Fruit fly (Drosophila melanogaster): Measurements from ENCODE around the gene vn.

The vn gene

DNA sequence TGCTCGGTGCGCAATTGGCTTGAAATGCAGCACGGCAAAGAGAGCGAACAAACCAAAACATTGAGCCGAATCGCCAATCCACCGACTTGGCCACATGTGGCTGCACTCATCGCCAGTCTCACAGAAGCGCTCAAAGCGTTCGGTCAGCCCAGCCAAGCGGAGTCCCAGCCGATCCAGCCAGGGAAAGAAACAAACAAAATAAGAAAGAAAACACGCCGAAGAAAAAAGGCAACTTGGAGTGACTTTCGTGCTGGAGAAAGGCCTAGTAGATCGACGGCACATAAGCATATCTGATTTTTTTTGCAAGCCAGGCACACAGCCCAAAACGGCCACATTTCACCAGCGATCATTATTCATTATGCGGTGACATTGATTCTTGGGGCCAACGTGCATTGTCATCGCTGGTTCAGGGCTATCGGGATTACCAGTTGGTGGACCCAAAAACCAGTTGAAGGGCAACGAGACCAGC, 43.4 kb downstream of the vn start:
- TF ChIP-seq usp (GFP tag; optimal IDR thresholded peaks at IDR 0.05) (no peak), Dll (optimal IDR thresholded peaks at IDR 0.05) (no peak), CG8478 (optimal IDR thresholded peaks at IDR 0.05) (no peak), EcR (GFP tag; optimal IDR thresholded peaks at IDR 0.05) (no peak), pan (optimal IDR thresholded peaks at IDR 0.05) (no peak), psq (optimal IDR thresholded peaks at IDR 0.05) (no peak)

DNA sequence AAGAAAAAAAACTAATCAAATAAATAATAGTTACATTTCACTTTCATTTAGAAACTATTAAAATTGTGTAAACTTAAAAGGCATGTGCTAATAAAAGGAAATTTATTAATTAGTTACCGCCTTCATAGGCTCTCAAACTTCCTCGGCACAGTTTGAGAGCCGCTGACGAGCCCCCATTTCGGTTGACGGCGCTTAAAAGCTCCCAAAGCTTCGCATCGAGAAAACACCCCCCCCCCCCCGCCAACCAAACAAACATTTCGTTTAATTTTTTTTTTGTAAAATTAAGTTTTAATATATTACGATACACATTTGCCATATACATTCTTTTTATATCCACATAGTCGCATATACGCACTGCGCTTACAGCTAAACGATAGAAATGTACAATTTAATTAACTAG, 48.2 kb downstream of the vn start:
- TF ChIP-seq pan (optimal IDR thresholded peaks at IDR 0.05) (no peak), usp (GFP tag; optimal IDR thresholded peaks at IDR 0.05) (no peak), psq (optimal IDR thresholded peaks at IDR 0.05) (no peak), CG8478 (optimal IDR thresholded peaks at IDR 0.05) (no peak), EcR (GFP tag; optimal IDR thresholded peaks at IDR 0.05) (no peak), Dll (optimal IDR thresholded peaks at IDR 0.05) (no peak)

DNA sequence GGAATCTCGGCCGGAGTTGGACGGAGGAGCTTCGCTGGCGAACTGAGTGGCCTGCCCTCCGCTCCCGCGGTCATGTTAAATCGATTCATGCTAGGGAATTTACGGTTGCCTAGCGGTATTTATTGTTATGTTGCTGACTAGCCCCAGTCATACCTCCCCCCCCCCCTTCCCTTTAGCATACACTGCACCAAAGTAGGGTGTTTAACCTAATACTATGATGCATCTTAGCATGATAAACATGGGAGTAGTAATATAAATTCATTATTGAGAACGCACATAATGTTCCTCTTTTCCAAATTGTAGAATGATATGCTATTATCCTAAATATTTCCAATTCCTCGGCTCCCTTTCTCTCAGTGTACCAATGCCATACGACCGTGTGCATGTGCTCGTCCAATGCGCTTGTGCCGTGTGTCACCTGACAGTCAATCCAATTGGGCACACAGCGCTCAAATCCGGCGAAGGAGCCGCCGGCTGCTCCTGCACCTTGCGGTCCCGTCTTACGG, 48.9 kb downstream of the vn start, which contains the start of gene Tektin-C:
Gene Tektin-C, minus strand, starts transcription at position 51 of the 506 bp plus-strand sequence.
- TF ChIP-seq EcR (GFP tag; optimal IDR thresholded peaks at IDR 0.05) (no peak), pan (optimal IDR thresholded peaks at IDR 0.05) (no peak), usp (GFP tag; optimal IDR thresholded peaks at IDR 0.05) (no peak), CG8478 (optimal IDR thresholded peaks at IDR 0.05) (no peak), Dll (optimal IDR thresholded peaks at IDR 0.05) (no peak), psq (optimal IDR thresholded peaks at IDR 0.05) (no peak)

DNA sequence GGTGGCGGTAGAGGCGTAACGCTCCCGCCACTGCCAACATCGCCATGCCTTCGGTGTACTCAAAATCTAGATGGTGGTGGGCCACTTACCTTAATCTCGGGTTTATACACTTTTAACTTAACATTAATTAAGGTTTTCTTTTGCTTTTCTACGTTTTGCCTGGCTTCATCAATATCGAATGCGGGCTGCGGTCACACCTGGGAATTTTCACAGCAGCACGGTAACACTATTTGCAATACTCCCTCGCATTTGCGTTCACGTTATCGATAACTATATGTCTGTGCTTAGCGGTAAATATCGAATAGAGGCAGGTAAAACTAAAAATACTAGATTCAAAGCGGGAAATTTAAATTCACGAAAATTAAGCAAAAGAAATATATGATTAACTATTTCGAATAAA, 51.5 kb downstream of the vn start, which contains the start of gene Bre1:
Gene Bre1, minus strand, starts transcription at position 226 of the 400 bp plus-strand sequence.
- TF ChIP-seq EcR (GFP tag; optimal IDR thresholded peaks at IDR 0.05), result no peak
- no peak for TF ChIP-seq pan (optimal IDR thresholded peaks at IDR 0.05)
- no peak for TF ChIP-seq usp (GFP tag; optimal IDR thresholded peaks at IDR 0.05)
- no peak for TF ChIP-seq psq (optimal IDR thresholded peaks at IDR 0.05)
- TF ChIP-seq Dll (optimal IDR thresholded peaks at IDR 0.05), result no peak
- no peak for TF ChIP-seq CG8478 (optimal IDR thresholded peaks at IDR 0.05)

dm6 chr3L:5789663-5790062, 55.8 kb downstream of the vn start:
- TF ChIP-seq CG8478 (optimal IDR thresholded peaks at IDR 0.05), result no peak

- no peak for TF ChIP-seq pan (optimal IDR thresholded peaks at IDR 0.05)
- TF ChIP-seq usp (GFP tag; optimal IDR thresholded peaks at IDR 0.05), result no peak
Observed at dm6 chr3L:5788823-5789222, 56.6 kb downstream of the vn start.

DNA sequence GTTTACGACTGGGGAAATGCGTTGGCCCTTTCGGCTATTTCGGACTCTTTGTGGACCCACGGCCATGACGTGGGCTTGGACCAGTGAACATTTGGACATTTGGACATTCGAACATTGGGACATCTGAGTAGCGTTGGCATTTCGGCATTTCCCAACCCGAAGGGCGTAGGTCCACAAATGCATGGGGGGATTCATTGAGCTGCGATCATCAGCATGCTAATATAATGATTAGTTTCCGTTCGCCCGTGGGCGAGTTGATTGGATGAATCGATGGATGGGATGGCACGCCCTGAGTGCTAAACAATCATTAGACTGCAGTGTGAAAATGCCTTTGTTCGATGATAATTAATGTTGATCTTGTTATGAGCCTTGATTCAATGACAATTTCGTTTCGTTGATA, 58.0 kb downstream of the vn start:
- TF ChIP-seq Dll (optimal IDR thresholded peaks at IDR 0.05) (no peak), psq (optimal IDR thresholded peaks at IDR 0.05) (no peak), CG8478 (optimal IDR thresholded peaks at IDR 0.05) (no peak), EcR (GFP tag; optimal IDR thresholded peaks at IDR 0.05) (no peak), pan (optimal IDR thresholded peaks at IDR 0.05) (no peak), usp (GFP tag; optimal IDR thresholded peaks at IDR 0.05) (no peak)

- TF ChIP-seq Dll (optimal IDR thresholded peaks at IDR 0.05) (no peak), pan (optimal IDR thresholded peaks at IDR 0.05) (no peak), psq (optimal IDR thresholded peaks at IDR 0.05) (no peak), EcR (GFP tag; optimal IDR thresholded peaks at IDR 0.05) (no peak), CG8478 (optimal IDR thresholded peaks at IDR 0.05) (no peak), usp (GFP tag; optimal IDR thresholded peaks at IDR 0.05) (no peak)
Observed at dm6 chr3L:5786604-5787003, 58.9 kb downstream of the vn start, which contains the start of gene Cralbp. Cralbp (minus strand) TSS chr3L:5786718.

DNA sequence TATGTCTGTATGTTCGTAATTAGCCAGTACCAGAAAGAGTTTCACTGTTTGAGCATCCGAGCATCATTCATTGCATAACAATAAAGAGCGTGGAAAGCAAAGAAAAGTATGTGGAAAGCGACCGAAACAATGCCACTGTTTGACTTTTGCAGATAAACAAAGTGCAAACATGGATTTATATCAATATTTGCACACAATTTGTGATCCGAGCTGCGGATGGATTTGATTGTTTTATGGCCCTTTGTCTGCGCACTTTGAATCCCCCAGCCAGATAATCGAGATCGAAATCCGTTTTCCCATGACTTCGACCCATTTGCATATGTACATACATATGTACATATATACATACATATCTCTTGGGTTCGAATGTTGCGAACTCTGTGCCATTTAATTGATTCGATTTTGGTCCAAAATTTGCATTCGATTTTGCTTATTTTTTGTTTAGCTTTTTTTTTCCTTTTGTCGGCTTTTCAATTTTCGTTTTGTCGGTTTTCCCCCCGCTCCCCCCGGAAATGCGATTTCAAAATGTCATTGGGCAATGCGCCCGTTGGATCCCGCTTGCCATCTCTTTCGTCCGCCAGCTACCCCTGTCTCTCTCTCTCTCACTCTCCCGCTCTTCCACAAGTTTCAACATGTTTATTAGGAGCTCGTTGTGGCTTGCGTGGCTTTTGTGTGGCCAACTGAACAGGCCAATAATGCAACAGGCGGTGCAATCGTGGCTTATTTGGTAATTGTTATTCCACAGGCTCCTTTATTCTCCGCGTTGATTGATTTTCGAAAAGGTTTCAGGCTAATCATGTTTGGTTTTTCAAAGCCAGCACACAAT, 60.0 kb downstream of the vn start:
- TF ChIP-seq psq (optimal IDR thresholded peaks at IDR 0.05) (no peak), usp (GFP tag; optimal IDR thresholded peaks at IDR 0.05) (no peak), pan (optimal IDR thresholded peaks at IDR 0.05) (no peak), EcR (GFP tag; optimal IDR thresholded peaks at IDR 0.05) (no peak), CG8478 (optimal IDR thresholded peaks at IDR 0.05) (no peak), Dll (optimal IDR thresholded peaks at IDR 0.05) (no peak)

DNA sequence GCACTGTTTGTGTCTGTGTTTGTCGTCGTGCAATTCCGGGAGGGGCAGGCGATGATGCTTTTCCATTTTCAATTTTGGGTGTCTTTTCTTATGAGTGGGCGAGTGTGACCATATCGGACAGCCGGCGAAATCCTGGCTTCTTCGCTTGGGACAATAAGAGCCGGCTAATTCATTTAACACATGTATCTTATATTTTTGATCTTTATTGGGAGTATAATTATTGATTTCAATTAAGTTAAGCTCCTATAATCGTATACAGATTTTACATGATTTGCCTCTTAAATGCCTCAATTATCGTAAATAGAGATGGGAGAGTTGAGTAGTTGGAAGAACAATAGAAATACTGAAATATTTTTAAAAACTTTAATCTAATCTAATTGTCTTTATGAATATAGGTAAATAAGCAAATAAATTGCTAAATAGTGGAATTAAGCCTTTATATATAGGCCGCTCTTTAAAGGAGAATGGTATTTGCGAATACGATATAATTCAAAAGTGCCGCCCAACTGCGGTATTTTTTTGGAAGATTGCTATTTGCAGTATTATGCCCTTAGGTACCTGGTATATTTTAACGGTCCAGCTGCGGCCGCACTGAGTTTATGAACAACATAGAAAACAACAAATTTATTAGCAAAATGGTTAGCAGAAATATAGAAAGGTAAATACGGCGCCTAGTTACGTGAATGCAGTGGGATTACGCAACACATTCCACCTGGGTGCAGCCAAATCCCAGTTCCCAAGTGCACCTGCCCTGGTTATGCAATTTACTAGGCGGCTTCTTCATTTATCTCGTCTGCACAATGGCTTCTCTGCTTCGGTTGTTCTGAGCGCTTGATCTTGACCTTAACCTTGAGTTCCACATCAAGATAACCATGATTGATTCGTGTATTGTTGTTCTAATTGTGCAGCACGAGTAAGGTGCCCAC, 65.7 kb downstream of the vn start, which contains the start of the genes Myt1, PGRP-LD and Pmi:
Gene Myt1, minus strand, starts transcription at position 116 of the 926 bp plus-strand sequence.
Gene PGRP-LD, plus strand, starts transcription at position 576 of the 926 bp plus-strand sequence.
Gene Pmi, plus strand, starts transcription at position 576 of the 926 bp plus-strand sequence.
- no peak for TF ChIP-seq CG8478 (optimal IDR thresholded peaks at IDR 0.05)
- no peak for TF ChIP-seq Dll (optimal IDR thresholded peaks at IDR 0.05)
- no peak for TF ChIP-seq usp (GFP tag; optimal IDR thresholded peaks at IDR 0.05)
- no peak for TF ChIP-seq EcR (GFP tag; optimal IDR thresholded peaks at IDR 0.05)
- TF ChIP-seq psq (optimal IDR thresholded peaks at IDR 0.05), result no peak
- no peak for TF ChIP-seq pan (optimal IDR thresholded peaks at IDR 0.05)

- TF ChIP-seq EcR (GFP tag; optimal IDR thresholded peaks at IDR 0.05), result no peak
- no peak for TF ChIP-seq pan (optimal IDR thresholded peaks at IDR 0.05)
- no peak for TF ChIP-seq CG8478 (optimal IDR thresholded peaks at IDR 0.05)
- no peak for TF ChIP-seq psq (optimal IDR thresholded peaks at IDR 0.05)
- no peak for TF ChIP-seq Dll (optimal IDR thresholded peaks at IDR 0.05)
- no peak for TF ChIP-seq usp (GFP tag; optimal IDR thresholded peaks at IDR 0.05)
Observed at dm6 chr3L:5777114-5777513, 68.3 kb downstream of the vn start, which contains the start of gene vito. vito (minus strand) TSS chr3L:5777333.

All from whole organism.